Worm (Caenorhabditis elegans) whole organism, early embryonic: ENCODE data around the gene C33E10.10.

Source experiments
- B0310.2 ChIP-seq: sonication (generic microtip); optimal IDR thresholded peaks from 2 replicates; lab custom pipeline; 2016; ENCODE audit warnings: mild to moderate bottlenecking, missing genetic modification characterization, missing compliant biosample characterization
- aly-1 ChIP-seq: sonication (generic microtip); optimal IDR thresholded peaks from 2 replicates; lab custom pipeline; 2016; ENCODE audit warnings: missing genetic modification characterization, missing compliant biosample characterization
- ama-1 ChIP-seq: fragments of 150-350 bp; optimal IDR thresholded peaks from 2 replicates; lab custom pipeline; 2014
- ceh-13 ChIP-seq: fragments of 200-800 bp; sonication (Bioruptor generic); optimal IDR thresholded peaks from 2 replicates; lab custom pipeline; 2018; ENCODE audit warnings: mild to moderate bottlenecking, missing genetic modification characterization, missing compliant biosample characterization
- ceh-36 ChIP-seq: sonication (generic microtip); optimal IDR thresholded peaks from 2 replicates; lab custom pipeline; 2016; ENCODE audit warnings: missing genetic modification characterization, inconsistent platforms, missing compliant biosample characterization
- ets-7 ChIP-seq: sonication (generic microtip); optimal IDR thresholded peaks from 2 replicates; lab custom pipeline; 2016; ENCODE audit warnings: missing genotype, missing genetic modification characterization, missing compliant biosample characterization
- flt-1 ChIP-seq: fragments of 200-800 bp; sonication (Bioruptor generic); IDR thresholded peaks from 2 replicates; pipeline ENCODE4 v1.3.6; 2022; ENCODE audit warnings: missing genetic modification characterization, missing compliant biosample characterization
- hmbx-1 ChIP-seq: sonication (generic microtip); optimal IDR thresholded peaks from 2 replicates; lab custom pipeline; 2016; ENCODE audit warnings: mild to moderate bottlenecking, missing genetic modification characterization, missing compliant biosample characterization
- hnd-1 ChIP-seq: sonication (generic microtip); optimal IDR thresholded peaks from 2 replicates; lab custom pipeline; 2016; ENCODE audit warnings: missing genetic modification characterization, missing compliant biosample characterization
- pes-1 ChIP-seq: fragments of 200-800 bp; sonication (Bioruptor generic); IDR thresholded peaks from 2 replicates; pipeline ENCODE4 v1.3.6; 2022; ENCODE audit warnings: missing genetic modification reagents, missing genetic modification characterization, missing compliant biosample characterization
- scrt-1 ChIP-seq: fragments of 200-800 bp; sonication (Bioruptor generic); IDR thresholded peaks from 2 replicates; pipeline ENCODE4 v1.3.6; 2022; ENCODE audit warnings: missing genetic modification characterization, missing compliant biosample characterization
- sea-1 ChIP-seq: fragments of 200-800 bp; sonication (Bioruptor generic); conservative IDR thresholded peaks from 2 replicates; pipeline ENCODE4 v1.3.6; 2022; ENCODE audit warnings: missing genetic modification characterization, missing compliant biosample characterization
- tbx-37 ChIP-seq: fragments of 200-800 bp; sonication (Bioruptor generic); conservative IDR thresholded peaks from 2 replicates; pipeline ENCODE4 v1.3.6; 2022; ENCODE audit warnings: missing genetic modification reagents, missing genetic modification characterization, missing compliant biosample characterization
- tra-4 ChIP-seq: sonication (generic microtip); optimal IDR thresholded peaks from 2 replicates; lab custom pipeline; 2017; ENCODE audit warnings: missing genetic modification characterization, missing compliant biosample characterization

- TF ChIP-seq ama-1 = no peak
- no peak for TF ChIP-seq flt-1 (GFP tag; lab: Robert Waterston, UW)
- TF ChIP-seq hnd-1 = no peak
- TF ChIP-seq B0310.2 = no peak
- TF ChIP-seq hmbx-1 (tag; lab: Kevin White, UChicago) = no peak
- no peak for TF ChIP-seq scrt-1 (GFP tag; lab: Robert Waterston, UW)
- TF ChIP-seq ceh-36 = no peak
- TF ChIP-seq tra-4 (tag; lab: Kevin White, UChicago) = no peak
- TF ChIP-seq sea-1 (GFP tag; lab: Robert Waterston, UW) = no peak
- no peak for TF ChIP-seq ceh-13 (GFP tag; lab: Kevin White, UChicago)
- no peak for TF ChIP-seq ets-7 (tag; lab: Kevin White, UChicago)
- no peak for TF ChIP-seq aly-1 (tag; lab: Kevin White, UChicago)
- TF ChIP-seq tbx-37 (GFP tag; lab: Robert Waterston, UW) = no peak
- TF ChIP-seq pes-1 (GFP tag; lab: Robert Waterston, UW) = no peak
Observed at ce11 chrX:17294728-17295127, 7.1 kb downstream of the C33E10.10 start, which contains the start of gene C33E10.8.
